Fruit fly (Drosophila melanogaster) whole organism, embryonic: ENCODE data around the gene ATPsynC.

Source experiments
- ATbp ChIP-seq: fragments of 200-800 bp; sonication (Bioruptor generic); optimal IDR thresholded peaks from 2 replicates; lab custom pipeline; 2017; ENCODE audit warnings: missing biosample characterization, mild to moderate bottlenecking, missing genetic modification characterization, missing genetic modification reagents
- Abd-B ChIP-seq: fragments of 200-800 bp; sonication (Bioruptor generic); optimal IDR thresholded peaks from 2 replicates; lab custom pipeline; 2018; ENCODE audit warnings: missing biosample characterization, mild to moderate bottlenecking, missing genetic modification characterization, moderate library complexity
- BEAF-32 ChIP-seq: fragments of 200-800 bp; sonication (Bioruptor generic); optimal IDR thresholded peaks from 3 replicates; lab custom pipeline; 2017; ENCODE audit warnings: missing biosample characterization, missing genetic modification characterization, mild to moderate bottlenecking, moderate library complexity, missing genetic modification reagents
- CG11093 ChIP-seq: fragments of 200-800 bp; sonication (Bioruptor generic); IDR thresholded peaks from 3 replicates; pipeline ENCODE4 v1.3.6; 2022; ENCODE audit warnings: missing biosample characterization, missing genetic modification characterization
- CG12071 ChIP-seq: fragments of 200-800 bp; sonication (Bioruptor generic); optimal IDR thresholded peaks from 3 replicates; lab custom pipeline; 2018; ENCODE audit warnings: missing biosample characterization, mild to moderate bottlenecking, missing genetic modification characterization
- CG13894 ChIP-seq: fragments of 200-800 bp; sonication (Bioruptor generic); optimal IDR thresholded peaks from 3 replicates; lab custom pipeline; 2018; ENCODE audit warnings: missing biosample characterization, mild to moderate bottlenecking, missing genetic modification characterization, moderate library complexity
- CG14441 ChIP-seq: fragments of 200-800 bp; sonication (Bioruptor generic); IDR thresholded peaks from 2 replicates; pipeline ENCODE4 v1.3.6; 2022; ENCODE audit warnings: missing biosample characterization, missing genetic modification characterization
- CG14965 ChIP-seq: fragments of 200-800 bp; sonication (Bioruptor generic); optimal IDR thresholded peaks from 2 replicates; lab custom pipeline; 2016; ENCODE audit warnings: missing biosample characterization, missing genetic modification characterization, borderline replicate concordance
- CG15269 ChIP-seq: fragments of 200-800 bp; sonication (Bioruptor generic); optimal IDR thresholded peaks from 2 replicates; lab custom pipeline; 2018; ENCODE audit warnings: missing biosample characterization, mild to moderate bottlenecking, missing genetic modification characterization, moderate library complexity
- CG16815 ChIP-seq: fragments of 200-800 bp; sonication (Bioruptor generic); optimal IDR thresholded peaks from 3 replicates; lab custom pipeline; 2017; ENCODE audit warnings: missing biosample characterization, mild to moderate bottlenecking, missing genetic modification characterization
- CG17912 ChIP-seq: fragments of 200-800 bp; sonication (Bioruptor generic); optimal IDR thresholded peaks from 2 replicates; lab custom pipeline; 2018; ENCODE audit warnings: missing biosample characterization, mild to moderate bottlenecking, missing genetic modification characterization
- CG2678 ChIP-seq: fragments of 200-800 bp; sonication (Bioruptor generic); optimal IDR thresholded peaks from 3 replicates; lab custom pipeline; 2019; ENCODE audit warnings: missing biosample characterization, mild to moderate bottlenecking, missing genetic modification characterization, moderate library complexity
- CG2889 ChIP-seq: fragments of 200-800 bp; sonication (Bioruptor generic); IDR thresholded peaks from 3 replicates; pipeline ENCODE4 v1.3.6; 2022; ENCODE audit warnings: missing biosample characterization, missing genetic modification characterization
- CG4360 ChIP-seq: fragments of 200-800 bp; sonication (Bioruptor generic); IDR thresholded peaks from 2 replicates; pipeline ENCODE4 v1.3.6; 2022; ENCODE audit warnings: missing biosample characterization, missing genetic modification characterization
- CG4854 ChIP-seq: fragments of 200-800 bp; sonication (Bioruptor generic); optimal IDR thresholded peaks from 2 replicates; lab custom pipeline; 2016; ENCODE audit warnings: missing biosample characterization, missing genetic modification characterization, inconsistent platforms
- CG5245 ChIP-seq: fragments of 200-800 bp; sonication (Bioruptor generic); optimal IDR thresholded peaks from 3 replicates; lab custom pipeline; 2016; ENCODE audit warnings: missing biosample characterization, missing genetic modification characterization
- CG6272 ChIP-seq: fragments of 200-800 bp; sonication (Bioruptor generic); IDR thresholded peaks from 2 replicates; pipeline ENCODE4 v1.3.6; 2022; ENCODE audit warnings: missing biosample characterization, missing genetic modification characterization
- CG7839 ChIP-seq: fragments of 200-800 bp; sonication (Bioruptor generic); optimal IDR thresholded peaks from 3 replicates; lab custom pipeline; 2018; ENCODE audit warnings: missing biosample characterization, mild to moderate bottlenecking, missing genetic modification characterization, moderate library complexity
- CkIIα-i1 ChIP-seq: fragments of 200-800 bp; sonication (Bioruptor generic); IDR thresholded peaks from 2 replicates; pipeline ENCODE4 v1.3.6; 2022; ENCODE audit warnings: missing biosample characterization, missing genetic modification characterization
- Dbx ChIP-seq: fragments of 200-800 bp; sonication (Bioruptor generic); IDR thresholded peaks from 3 replicates; pipeline ENCODE4 v1.3.6; 2022; ENCODE audit warnings: missing biosample characterization, missing genetic modification characterization
- Doc2 ChIP-seq: fragments of 200-800 bp; sonication (Bioruptor generic); IDR thresholded peaks from 2 replicates; pipeline ENCODE4 v1.3.6; 2022; ENCODE audit warnings: missing biosample characterization, missing genetic modification characterization
- Drgx ChIP-seq: fragments of 200-800 bp; sonication (Bioruptor generic); IDR thresholded peaks from 2 replicates; pipeline ENCODE4 v1.3.6; 2022; ENCODE audit warnings: missing biosample characterization, missing genetic modification characterization
- GATAe ChIP-seq: fragments of 200-800 bp; sonication (Bioruptor generic); conservative IDR thresholded peaks from 2 replicates; pipeline ENCODE4 v1.3.6; 2022; ENCODE audit warnings: missing biosample characterization, missing genetic modification characterization
- Hmx ChIP-seq: fragments of 200-800 bp; sonication (Bioruptor generic); optimal IDR thresholded peaks from 2 replicates; lab custom pipeline; 2016; ENCODE audit warnings: missing biosample characterization, missing genetic modification characterization
- Mrtf ChIP-seq: fragments of 200-800 bp; sonication (Bioruptor generic); IDR thresholded peaks from 3 replicates; pipeline ENCODE4 v1.3.6; 2022; ENCODE audit warnings: missing biosample characterization, missing genetic modification characterization
- Nf-YA ChIP-seq: fragments of 200-800 bp; sonication (Bioruptor generic); IDR thresholded peaks from 2 replicates; pipeline ENCODE4 v1.3.6; 2022; ENCODE audit warnings: missing biosample characterization, missing genetic modification characterization
- Nf-YB ChIP-seq: fragments of 200-800 bp; sonication (Bioruptor generic); optimal IDR thresholded peaks from 3 replicates; lab custom pipeline; 2019; ENCODE audit warnings: missing biosample characterization, mild to moderate bottlenecking, missing genetic modification characterization, moderate library complexity
- Optix ChIP-seq: fragments of 200-800 bp; sonication (Bioruptor generic); IDR thresholded peaks from 3 replicates; pipeline ENCODE4 v1.3.6; 2022; ENCODE audit warnings: missing biosample characterization, missing genetic modification characterization
- PHDP ChIP-seq: fragments of 200-800 bp; sonication (Bioruptor generic); optimal IDR thresholded peaks from 3 replicates; lab custom pipeline; 2018; ENCODE audit warnings: missing biosample characterization, mild to moderate bottlenecking, missing genetic modification characterization, moderate library complexity
- Xrp1 ChIP-seq: fragments of 200-800 bp; sonication (Bioruptor generic); IDR thresholded peaks from 2 replicates; pipeline ENCODE4 v1.3.6; 2022; ENCODE audit warnings: missing biosample characterization, missing genetic modification characterization
- ara ChIP-seq: fragments of 200-800 bp; sonication (Bioruptor generic); IDR thresholded peaks from 2 replicates; pipeline ENCODE4 v1.3.6; 2022; ENCODE audit warnings: missing biosample characterization, missing genetic modification characterization
- bowl ChIP-seq: fragments of 200-800 bp; sonication (Bioruptor generic); IDR thresholded peaks from 2 replicates; pipeline ENCODE4 v1.3.6; 2022; ENCODE audit warnings: missing biosample characterization, missing genetic modification characterization
- corto ChIP-seq: fragments of 200-800 bp; sonication (Bioruptor generic); optimal IDR thresholded peaks from 2 replicates; lab custom pipeline; 2016; ENCODE audit warnings: missing biosample characterization, mild to moderate bottlenecking, missing genetic modification characterization, moderate library complexity
- danr ChIP-seq: fragments of 200-800 bp; sonication (Bioruptor generic); IDR thresholded peaks from 2 replicates; pipeline ENCODE4 v1.3.6; 2022; ENCODE audit warnings: missing biosample characterization, missing genetic modification characterization
- dimm ChIP-seq: fragments of 200-800 bp; sonication (Bioruptor generic); IDR thresholded peaks from 2 replicates; pipeline ENCODE4 v1.3.6; 2022; ENCODE audit warnings: missing biosample characterization, missing genetic modification characterization
- exex ChIP-seq: fragments of 200-800 bp; sonication (Bioruptor generic); optimal IDR thresholded peaks from 4 replicates; lab custom pipeline; 2018; ENCODE audit warnings: missing biosample characterization, mild to moderate bottlenecking, missing genetic modification characterization, moderate library complexity
- fd102C ChIP-seq: fragments of 200-800 bp; sonication (Bioruptor generic); optimal IDR thresholded peaks from 2 replicates; lab custom pipeline; 2018; ENCODE audit warnings: missing biosample characterization, mild to moderate bottlenecking, missing genetic modification characterization, moderate library complexity
- gce ChIP-seq: fragments of 200-800 bp; sonication (Bioruptor generic); IDR thresholded peaks from 3 replicates; pipeline ENCODE4 v1.3.6; 2022; ENCODE audit warnings: missing biosample characterization, missing genetic modification characterization
- hb ChIP-seq: fragments of 200-800 bp; sonication (Bioruptor generic); IDR thresholded peaks from 3 replicates; pipeline ENCODE4 v1.3.6; 2022; ENCODE audit warnings: missing biosample characterization, missing genetic modification characterization; ENCODE audit not compliant: partially characterized antibody
- insv ChIP-seq, 2 experiments: fragments of 200-800 bp; sonication (Bioruptor generic); optimal IDR thresholded peaks; 3 replicates each; lab custom pipeline; 2016 to 2018; ENCODE audit warnings: missing biosample characterization in 2 of 2, missing genetic modification characterization in 2 of 2
- kni ChIP-seq: fragments of 200-800 bp; sonication (Bioruptor generic); optimal IDR thresholded peaks from 3 replicates; lab custom pipeline; 2017; ENCODE audit warnings: mild to moderate bottlenecking, missing biosample characterization, missing genetic modification reagents, missing genetic modification characterization
- lbe ChIP-seq: fragments of 200-800 bp; sonication (Bioruptor generic); optimal IDR thresholded peaks from 2 replicates; lab custom pipeline; 2016; ENCODE audit warnings: missing biosample characterization, mild to moderate bottlenecking, missing genetic modification characterization
- slp2 ChIP-seq: fragments of 200-800 bp; sonication (Bioruptor generic); optimal IDR thresholded peaks from 2 replicates; lab custom pipeline; 2016; ENCODE audit warnings: missing biosample characterization, missing genetic modification characterization
- stc ChIP-seq: fragments of 200-800 bp; sonication (Bioruptor generic); IDR thresholded peaks from 2 replicates; pipeline ENCODE4 v1.3.6; 2022; ENCODE audit warnings: missing biosample characterization, missing genetic modification characterization
- stwl ChIP-seq: fragments of 200-800 bp; sonication (Bioruptor generic); optimal IDR thresholded peaks from 3 replicates; lab custom pipeline; 2018; ENCODE audit warnings: missing biosample characterization, mild to moderate bottlenecking, missing genetic modification characterization, moderate library complexity
- ttk ChIP-seq: fragments of 200-800 bp; sonication (Bioruptor generic); IDR thresholded peaks from 2 replicates; pipeline ENCODE4 v2.1.2; 2022; ENCODE audit warnings: missing biosample characterization, missing genetic modification characterization
- wdn ChIP-seq: fragments of 200-800 bp; sonication (Bioruptor generic); IDR thresholded peaks from 2 replicates; pipeline ENCODE4 v1.3.6; 2022; ENCODE audit warnings: missing biosample characterization, missing genetic modification characterization
- wek ChIP-seq: fragments of 200-800 bp; sonication (Bioruptor generic); optimal IDR thresholded peaks from 3 replicates; lab custom pipeline; 2018; ENCODE audit warnings: missing biosample characterization, mild to moderate bottlenecking, missing genetic modification characterization, moderate library complexity
- yki ChIP-seq: fragments of >200 bp; optimal IDR thresholded peaks from 3 replicates; lab custom pipeline; 2018

ATPsynC gene

dm6 chr3R:31218997-31219992 lies at the start of gene ATPsynC (continued):
- TF ChIP-seq Drgx = no peak
- peak; percentile 42 for TF ChIP-seq PHDP (tag; lab: Kevin White, UChicago)
- peak; percentile 7 for TF ChIP-seq fd102C (GFP tag; lab: Kevin White, UChicago)
- TF ChIP-seq GATAe = no peak
- TF ChIP-seq Abd-B (GFP tag; lab: Kevin White, UChicago) = peak; percentile 19
- no peak for TF ChIP-seq CG5245 (GFP tag; lab: Kevin White, UChicago)
- TF ChIP-seq CG4360 (GFP tag; lab: Robert Waterston, UW) = no peak
- TF ChIP-seq wdn = no peak
- TF ChIP-seq CG13894 = peak; percentile 82
- TF ChIP-seq wek (GFP tag; lab: Kevin White, UChicago) = peak; percentile 17
- peak; percentile 22 for TF ChIP-seq CG17912 (GFP tag; lab: Kevin White, UChicago)
- peak; percentile 57 for TF ChIP-seq CG12071
- TF ChIP-seq CG14965 (GFP tag; lab: Kevin White, UChicago) = no peak
- peak; percentile 1 for TF ChIP-seq Nf-YB (GFP tag; lab: Kevin White, UChicago)
- no peak for TF ChIP-seq ara
- TF ChIP-seq CG14441 (GFP tag; lab: Robert Waterston, UW) = no peak
- TF ChIP-seq ttk (GFP tag; lab: Robert Waterston, UW) = no peak
- peak; percentile 71 for TF ChIP-seq BEAF-32 (GFP tag; lab: Kevin White, UChicago)
- peak; percentile 56 for TF ChIP-seq stwl (tag; lab: Kevin White, UChicago)
- peak; percentile 15 for TF ChIP-seq CG15269 (tag; lab: Kevin White, UChicago)
- TF ChIP-seq stc = no peak
- no peak for TF ChIP-seq Hmx (GFP tag; lab: Kevin White, UChicago)
- TF ChIP-seq CG6272 = peak; percentile 34; the same call in 1 of the 2 replicates
- no peak for TF ChIP-seq Nf-YA
- no peak for TF ChIP-seq Dbx
- peak; percentile 5 for TF ChIP-seq CG4854 (GFP tag; lab: Kevin White, UChicago)
- no peak for TF ChIP-seq danr (GFP tag; lab: Robert Waterston, UW)
- no peak for TF ChIP-seq corto (GFP tag; lab: Kevin White, UChicago)
- TF ChIP-seq CG2678 (tag; lab: Kevin White, UChicago) = no peak
- TF ChIP-seq CkIIα-i1 = no peak
- TF ChIP-seq slp2 = peak; percentile 21
- TF ChIP-seq gce (GFP tag; lab: Robert Waterston, UW) = no peak
- TF ChIP-seq CG7839 (tag; lab: Kevin White, UChicago) = no peak
- peak; percentile 15 for TF ChIP-seq CG16815 (GFP tag; lab: Kevin White, UChicago)
- TF ChIP-seq exex (tag; lab: Kevin White, UChicago) = peak; percentile 7
- no peak for TF ChIP-seq hb (GFP tag; lab: Robert Waterston, UW)
- TF ChIP-seq dimm (GFP tag; lab: Robert Waterston, UW) = no peak
- TF ChIP-seq lbe (GFP tag; lab: Kevin White, UChicago) = no peak
- no peak for TF ChIP-seq ATbp (GFP tag; lab: Kevin White, UChicago)
- TF ChIP-seq insv (GFP tag; optimal IDR thresholded peaks at IDR 0.05; lab: Kevin White, UChicago) = peak in 1 of 2 experiments; percentile 66
- TF ChIP-seq Xrp1 (GFP tag; lab: Robert Waterston, UW) = no peak
- TF ChIP-seq CG11093 = 0 out of 3 replicates have a peak, but pooled peaks have one; percentile 18
- peak; percentile 64 for TF ChIP-seq kni
- TF ChIP-seq Doc2 (GFP tag; lab: Robert Waterston, UW) = no peak
- no peak for TF ChIP-seq Optix (GFP tag; lab: Robert Waterston, UW)
- TF ChIP-seq Mrtf (GFP tag; lab: Robert Waterston, UW) = no peak
- TF ChIP-seq CG2889 (GFP tag; lab: Robert Waterston, UW) = no peak
- TF ChIP-seq bowl = no peak
- peak; percentile 15 for TF ChIP-seq yki (lab: Kevin White, UChicago)
